Worm (Caenorhabditis elegans) whole organism, L3 larva: ENCODE data around the gene Y55B1AR.4.

Experiments used
- R02D3.7 ChIP-seq: fragments of 150-350 bp; optimal IDR thresholded peaks from 2 replicates; lab custom pipeline; 2014; ENCODE audit warnings: missing biosample characterization, missing genetic modification characterization
- ZK546.5 ChIP-seq: sonication (generic microtip); optimal IDR thresholded peaks from 2 replicates; lab custom pipeline; 2017; ENCODE audit warnings: missing biosample characterization, missing genetic modification characterization
- aly-2 ChIP-seq: fragments of 150-350 bp; optimal IDR thresholded peaks from 2 replicates; lab custom pipeline; 2014; ENCODE audit warnings: missing biosample characterization, missing genetic modification characterization
- ama-1 ChIP-seq: fragments of 150-350 bp; optimal IDR thresholded peaks from 2 replicates; lab custom pipeline; 2018
- ceh-16 ChIP-seq: sonication (generic microtip); optimal IDR thresholded peaks from 2 replicates; lab custom pipeline; 2017; ENCODE audit warnings: missing biosample characterization, missing genetic modification characterization
- ceh-28 ChIP-seq: fragments of 150-350 bp; optimal IDR thresholded peaks from 2 replicates; lab custom pipeline; 2014; ENCODE audit warnings: missing biosample characterization, missing genetic modification reagents, missing genetic modification characterization
- ceh-82 ChIP-seq: fragments of 150-350 bp; optimal IDR thresholded peaks from 2 replicates; lab custom pipeline; 2014; ENCODE audit warnings: missing biosample characterization, missing genetic modification characterization
- ceh-9 ChIP-seq: sonication (generic microtip); optimal IDR thresholded peaks from 2 replicates; lab custom pipeline; 2018; ENCODE audit warnings: missing biosample characterization, missing genetic modification characterization
- daf-12 ChIP-seq: fragments of 150-350 bp; optimal IDR thresholded peaks from 2 replicates; lab custom pipeline; 2014; ENCODE audit warnings: missing biosample characterization, missing genetic modification reagents, missing genetic modification characterization
- egl-27 ChIP-seq: sonication (generic microtip); optimal IDR thresholded peaks from 4 replicates; lab custom pipeline; 2017; ENCODE audit warnings: missing biosample characterization, missing genetic modification reagents, missing genetic modification characterization
- egl-5 ChIP-seq: fragments of 150-350 bp; optimal IDR thresholded peaks from 2 replicates; lab custom pipeline; 2017; ENCODE audit warnings: missing biosample characterization, missing genetic modification reagents, missing genetic modification characterization, inconsistent platforms
- elt-1 ChIP-seq: fragments of 150-350 bp; optimal IDR thresholded peaks from 2 replicates; lab custom pipeline; 2014; ENCODE audit warnings: missing biosample characterization, missing genetic modification characterization
- elt-2 ChIP-seq: sonication (generic microtip); optimal IDR thresholded peaks from 2 replicates; lab custom pipeline; 2016; ENCODE audit warnings: missing genetic modification reagents, mild to moderate bottlenecking, missing genetic modification characterization, missing compliant biosample characterization
- elt-3 ChIP-seq, 3 experiments: fragments of 150-350 bp in 1 of 3; sonication (generic microtip) in 2 of 3; optimal IDR thresholded peaks; 2 replicates in 2 of 3; 4 replicates in 1 of 3; lab custom pipeline; 2014 to 2017; ENCODE audit warnings: missing biosample characterization in 3 of 3, missing genetic modification characterization in 3 of 3
- eor-1 ChIP-seq, 2 experiments: fragments of 150-350 bp; optimal IDR thresholded peaks; 2 replicates each; lab custom pipeline; 2014 to 2018; ENCODE audit warnings: missing biosample characterization in 2 of 2, missing genetic modification characterization in 2 of 2
- fkh-10 ChIP-seq: sonication (generic microtip); optimal IDR thresholded peaks from 2 replicates; lab custom pipeline; 2017; ENCODE audit warnings: missing biosample characterization, missing genetic modification reagents, missing genetic modification characterization
- fkh-2 ChIP-seq: fragments of 150-350 bp; optimal IDR thresholded peaks from 2 replicates; lab custom pipeline; 2014; ENCODE audit warnings: missing biosample characterization, missing genetic modification reagents, missing genetic modification characterization
- fos-1 ChIP-seq: fragments of 150-350 bp; optimal IDR thresholded peaks from 2 replicates; lab custom pipeline; 2014; ENCODE audit warnings: missing biosample characterization, missing genetic modification characterization
- hmg-11 ChIP-seq: sonication (generic microtip); optimal IDR thresholded peaks from 2 replicates; lab custom pipeline; 2016; ENCODE audit warnings: missing genetic modification characterization, missing compliant biosample characterization
- jun-1 ChIP-seq: fragments of 150-350 bp; optimal IDR thresholded peaks from 2 replicates; lab custom pipeline; 2014; ENCODE audit warnings: missing biosample characterization, missing genetic modification reagents, missing genetic modification characterization
- lin-15B ChIP-seq: fragments of 150-350 bp; optimal IDR thresholded peaks from 2 replicates; lab custom pipeline; 2014; ENCODE audit warnings: missing biosample characterization, missing genetic modification characterization
- lin-39 ChIP-seq: fragments of 150-350 bp; optimal IDR thresholded peaks from 2 replicates; lab custom pipeline; 2018; ENCODE audit warnings: missing biosample characterization, missing genetic modification reagents, missing genetic modification characterization
- lsy-12 ChIP-seq: sonication (generic microtip); optimal IDR thresholded peaks from 2 replicates; lab custom pipeline; 2016; ENCODE audit warnings: mild to moderate bottlenecking, missing genetic modification characterization, missing compliant biosample characterization
- mdl-1 ChIP-seq: fragments of 150-350 bp; optimal IDR thresholded peaks from 2 replicates; lab custom pipeline; 2014; ENCODE audit warnings: missing biosample characterization, missing genetic modification characterization
- mml-1 ChIP-seq: fragments of 150-350 bp; sonication (generic microtip); optimal IDR thresholded peaks from 3 replicates; lab custom pipeline; 2014; ENCODE audit warnings: missing biosample characterization, missing genetic modification characterization
- nfya-1 ChIP-seq: sonication (generic microtip); optimal IDR thresholded peaks from 2 replicates; lab custom pipeline; 2017; ENCODE audit warnings: missing genetic modification characterization, mild to moderate bottlenecking, missing compliant biosample characterization, antibody characterized with exemption, moderate library complexity; ENCODE audit not compliant: insufficient read depth
- nhr-11 ChIP-seq: fragments of 150-350 bp; optimal IDR thresholded peaks from 2 replicates; lab custom pipeline; 2014; ENCODE audit warnings: missing biosample characterization, missing genetic modification characterization
- nhr-12 ChIP-seq: fragments of 150-350 bp; optimal IDR thresholded peaks from 2 replicates; lab custom pipeline; 2014; ENCODE audit warnings: missing biosample characterization, missing genetic modification characterization
- nhr-23 ChIP-seq: fragments of 150-350 bp; optimal IDR thresholded peaks from 2 replicates; lab custom pipeline; 2014; ENCODE audit warnings: missing biosample characterization, missing genetic modification reagents, missing genetic modification characterization
- nhr-237 ChIP-seq: fragments of 150-350 bp; optimal IDR thresholded peaks from 2 replicates; lab custom pipeline; 2014; ENCODE audit warnings: missing biosample characterization, missing genetic modification characterization
- nhr-25 ChIP-seq: sonication (generic microtip); optimal IDR thresholded peaks from 2 replicates; lab custom pipeline; 2017; ENCODE audit warnings: missing biosample characterization, missing genetic modification characterization
- nhr-28 ChIP-seq: fragments of 150-350 bp; optimal IDR thresholded peaks from 2 replicates; lab custom pipeline; 2014; ENCODE audit warnings: missing biosample characterization, missing genetic modification characterization
- nhr-43 ChIP-seq: sonication (generic microtip); optimal IDR thresholded peaks from 2 replicates; lab custom pipeline; 2016; ENCODE audit warnings: mild to moderate bottlenecking, missing genetic modification characterization, missing compliant biosample characterization; ENCODE audit not compliant: poor library complexity, severe bottlenecking
- nhr-67 ChIP-seq: fragments of 150-350 bp; optimal IDR thresholded peaks from 2 replicates; lab custom pipeline; 2014; ENCODE audit warnings: missing biosample characterization, missing genetic modification characterization
- nhr-76 ChIP-seq: fragments of 150-350 bp; sonication (generic microtip); optimal IDR thresholded peaks from 5 replicates; lab custom pipeline; 2014; ENCODE audit warnings: missing biosample characterization, missing genetic modification characterization
- nhr-77 ChIP-seq: fragments of 150-350 bp; optimal IDR thresholded peaks from 2 replicates; lab custom pipeline; 2014; ENCODE audit warnings: missing biosample characterization, missing genetic modification characterization
- pha-4 ChIP-seq: fragments of 150-350 bp; optimal IDR thresholded peaks from 2 replicates; lab custom pipeline; 2014; ENCODE audit warnings: missing biosample characterization, missing genetic modification reagents, missing genetic modification characterization
- pqm-1 ChIP-seq: fragments of 150-350 bp; optimal IDR thresholded peaks from 2 replicates; lab custom pipeline; 2017; ENCODE audit warnings: missing biosample characterization, missing genetic modification characterization, inconsistent platforms
- sea-2 ChIP-seq: fragments of 150-350 bp; sonication (generic microtip); optimal IDR thresholded peaks from 4 replicates; lab custom pipeline; 2014; ENCODE audit warnings: missing biosample characterization, missing genetic modification reagents, missing genetic modification characterization
- skn-1 ChIP-seq: fragments of 150-350 bp; optimal IDR thresholded peaks from 2 replicates; lab custom pipeline; 2014; ENCODE audit warnings: missing biosample characterization, missing genetic modification characterization
- snpc-4 ChIP-seq: fragments of 150-350 bp; optimal IDR thresholded peaks from 2 replicates; lab custom pipeline; 2014; ENCODE audit warnings: missing biosample characterization, missing genetic modification characterization
- tbx-2 ChIP-seq: sonication (generic microtip); optimal IDR thresholded peaks from 2 replicates; lab custom pipeline; 2016; ENCODE audit warnings: mild to moderate bottlenecking, missing genetic modification characterization, missing compliant biosample characterization
- unc-39 ChIP-seq: sonication (generic microtip); optimal IDR thresholded peaks from 4 replicates; lab custom pipeline; 2017; ENCODE audit warnings: missing biosample characterization, missing genetic modification characterization
- unc-62 ChIP-seq: fragments of 150-350 bp; sonication (generic microtip); optimal IDR thresholded peaks from 4 replicates; lab custom pipeline; 2014; ENCODE audit warnings: missing biosample characterization, missing genetic modification reagents, missing genetic modification characterization
- zag-1 ChIP-seq: fragments of 150-350 bp; optimal IDR thresholded peaks from 2 replicates; lab custom pipeline; 2014; ENCODE audit warnings: missing biosample characterization, missing genetic modification characterization
- ztf-11 ChIP-seq: fragments of 150-350 bp; optimal IDR thresholded peaks from 2 replicates; lab custom pipeline; 2014; ENCODE audit warnings: missing biosample characterization, missing genetic modification characterization
- ztf-4 ChIP-seq: fragments of 150-350 bp; optimal IDR thresholded peaks from 2 replicates; lab custom pipeline; 2014; ENCODE audit warnings: missing biosample characterization, missing genetic modification characterization

Y55B1AR.4 gene

DNA sequence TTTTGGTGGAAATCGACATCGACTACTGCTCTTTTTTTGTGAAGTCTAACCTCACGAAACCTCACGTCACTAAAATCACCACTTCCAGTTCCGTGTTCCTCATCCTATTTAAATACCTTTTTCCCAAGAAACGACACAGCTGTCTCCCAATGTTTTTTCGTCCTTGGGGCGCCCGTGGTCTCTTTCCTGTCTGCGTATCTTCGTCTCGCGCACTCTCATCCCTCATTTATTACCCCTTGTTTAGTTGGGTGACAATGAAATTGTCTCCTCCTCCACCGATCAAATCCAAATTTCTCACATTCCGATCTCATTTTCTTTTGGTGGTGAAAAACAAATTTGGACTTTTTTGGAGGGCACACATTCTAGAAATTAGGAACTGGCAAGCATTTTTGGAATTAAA lies 40.5 kb downstream of the Y55B1AR.4 start:
- TF ChIP-seq eor-1 (tag; optimal IDR thresholded peaks at IDR 0.05; lab: Kevin White, UChicago) (no peak), aly-2 (tag; lab: Kevin White, UChicago) (no peak), egl-27 (tag; lab: Kevin White, UChicago) (no peak), nhr-23 (tag; lab: Kevin White, UChicago) (peak; percentile 13), ceh-82 (tag; lab: Kevin White, UChicago) (no peak), egl-5 (tag; lab: Kevin White, UChicago) (peak; percentile 77), nhr-25 (tag; lab: Kevin White, UChicago) (peak; percentile 68)

- TF ChIP-seq ztf-4 (tag; lab: Kevin White, UChicago) = no peak
- TF ChIP-seq pha-4 (tag; lab: Kevin White, UChicago) = peak; percentile 53
These were observed 41.6 kb downstream of the Y55B1AR.4 start for ce11 chrIII:563755-564154.

DNA sequence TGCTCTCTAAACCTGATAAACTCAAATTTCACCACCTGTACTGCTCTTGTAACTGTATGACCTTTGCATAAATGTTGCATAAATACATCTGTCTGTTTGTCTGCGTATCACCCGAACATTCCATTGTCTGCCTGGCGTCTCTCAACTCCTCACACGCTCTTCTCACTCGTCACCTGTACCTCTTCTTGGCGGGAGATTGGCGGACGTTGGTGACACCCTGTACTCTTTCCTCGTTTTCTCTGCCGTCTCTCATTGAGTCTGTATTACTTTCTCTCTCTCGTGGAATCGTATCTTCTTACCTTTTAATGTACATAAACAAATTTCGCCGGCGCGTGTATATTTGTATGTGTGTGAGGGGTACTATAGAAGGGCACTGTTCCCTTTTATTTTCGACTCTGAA lies 46.5 kb downstream of the Y55B1AR.4 start:
- TF ChIP-seq mml-1 = no peak
- TF ChIP-seq lin-39 (tag; lab: Kevin White, UChicago) = no peak
- no peak for TF ChIP-seq nhr-28 (tag; lab: Kevin White, UChicago)
- no peak for TF ChIP-seq ceh-9
- no peak for TF ChIP-seq ztf-11 (tag; lab: Kevin White, UChicago)
- no peak for TF ChIP-seq daf-12 (tag; lab: Kevin White, UChicago)
- no peak for TF ChIP-seq snpc-4 (tag; lab: Kevin White, UChicago)
- TF ChIP-seq sea-2 = no peak
- TF ChIP-seq tbx-2 (tag; lab: Kevin White, UChicago) = no peak
- no peak for TF ChIP-seq ama-1
- no peak for TF ChIP-seq eor-1 (tag; optimal IDR thresholded peaks at IDR 0.05; lab: Kevin White, UChicago)
- TF ChIP-seq lin-15B (tag; lab: Kevin White, UChicago) = peak; percentile 2
- TF ChIP-seq nhr-23 (tag; lab: Kevin White, UChicago) = peak; percentile 10
- TF ChIP-seq pha-4 (tag; lab: Kevin White, UChicago) = peak; percentile 84
- TF ChIP-seq ztf-4 (tag; lab: Kevin White, UChicago) = no peak
- TF ChIP-seq elt-2 (tag; lab: Kevin White, UChicago) = peak; percentile 69
- no peak for TF ChIP-seq skn-1 (tag; lab: Kevin White, UChicago)
- no peak for TF ChIP-seq nhr-237
- peak; percentile 80 for TF ChIP-seq pqm-1 (tag; lab: Kevin White, UChicago)
- TF ChIP-seq fkh-10 = no peak
- no peak for TF ChIP-seq unc-62 (GFP tag; lab: Kevin White, UChicago)
- peak; percentile 26 for TF ChIP-seq hmg-11 (tag; lab: Kevin White, UChicago)
- TF ChIP-seq egl-27 (tag; lab: Kevin White, UChicago) = no peak
- no peak for TF ChIP-seq ceh-16 (tag; lab: Kevin White, UChicago)
- no peak for TF ChIP-seq lsy-12 (tag; lab: Kevin White, UChicago)
- no peak for TF ChIP-seq nhr-12 (tag; lab: Kevin White, UChicago)
- TF ChIP-seq nhr-77 (tag; lab: Kevin White, UChicago) = no peak
- TF ChIP-seq nfya-1 = peak; percentile 13
- TF ChIP-seq nhr-25 (tag; lab: Kevin White, UChicago) = peak; percentile 86
- no peak for TF ChIP-seq elt-3 (tag; optimal IDR thresholded peaks at IDR 0.05; lab: Kevin White, UChicago)
- TF ChIP-seq nhr-67 = no peak
- no peak for TF ChIP-seq fos-1 (tag; lab: Kevin White, UChicago)
- no peak for TF ChIP-seq zag-1 (tag; lab: Kevin White, UChicago)
- TF ChIP-seq mdl-1 (tag; lab: Kevin White, UChicago) = no peak
- peak; percentile 6 for TF ChIP-seq elt-1 (tag; lab: Kevin White, UChicago)
- TF ChIP-seq egl-5 (tag; lab: Kevin White, UChicago) = no peak
- TF ChIP-seq ceh-28 (tag; lab: Kevin White, UChicago) = no peak
- no peak for TF ChIP-seq ZK546.5 (tag; lab: Kevin White, UChicago)
- TF ChIP-seq nhr-11 (tag; lab: Kevin White, UChicago) = no peak
- TF ChIP-seq fkh-2 (tag; lab: Kevin White, UChicago) = no peak
- no peak for TF ChIP-seq R02D3.7 (tag; lab: Kevin White, UChicago)
- no peak for TF ChIP-seq nhr-43 (tag; lab: Kevin White, UChicago)
- no peak for TF ChIP-seq aly-2 (tag; lab: Kevin White, UChicago)
- TF ChIP-seq ceh-82 (tag; lab: Kevin White, UChicago) = no peak
- TF ChIP-seq jun-1 (tag; lab: Kevin White, UChicago) = peak; percentile 74
- TF ChIP-seq nhr-76 (tag; lab: Kevin White, UChicago) = no peak
- no peak for TF ChIP-seq unc-39 (tag; lab: Kevin White, UChicago)
